Worm (Caenorhabditis elegans) whole organism, L4 larva: ENCODE data around the gene C17H12.10.

ENCODE experiments used
- D1046.2 ChIP-seq: fragments of 200-800 bp; sonication (Bioruptor generic); IDR thresholded peaks from 2 replicates; pipeline ENCODE4 v1.3.6; 2022; ENCODE audit warnings: missing genetic modification characterization, missing compliant biosample characterization
- F10B5.3 ChIP-seq: sonication (generic microtip); optimal IDR thresholded peaks from 2 replicates; lab custom pipeline; 2016; ENCODE audit warnings: mild to moderate bottlenecking, missing genetic modification characterization, missing compliant biosample characterization
- Y105C5A.15 ChIP-seq: fragments of 200-800 bp; sonication (Bioruptor generic); IDR thresholded peaks from 2 replicates; pipeline ENCODE4 v1.3.6; 2022; ENCODE audit warnings: missing genetic modification characterization, missing compliant biosample characterization
- ZK337.2 ChIP-seq: fragments of 200-800 bp; sonication (Bioruptor generic); IDR thresholded peaks from 2 replicates; pipeline ENCODE4 v1.3.6; 2022; ENCODE audit warnings: missing genetic modification reagents, missing genetic modification characterization, missing compliant biosample characterization
- aha-1 ChIP-seq: fragments of 150-350 bp; peaks from one replicate; lab custom pipeline; 2014; ENCODE audit warnings: missing biosample characterization, missing genetic modification characterization
- ama-1 ChIP-seq: fragments of 150-350 bp; optimal IDR thresholded peaks from 2 replicates; lab custom pipeline; 2014; ENCODE audit warnings: inconsistent platforms, mixed read lengths
- ceh-28 ChIP-seq: fragments of 150-350 bp; optimal IDR thresholded peaks from 2 replicates; lab custom pipeline; 2014; ENCODE audit warnings: missing biosample characterization, missing genetic modification reagents, missing genetic modification characterization
- ceh-62 ChIP-seq: sonication (generic microtip); optimal IDR thresholded peaks from 2 replicates; lab custom pipeline; 2017; ENCODE audit warnings: missing biosample characterization, missing genetic modification characterization
- ctbp-1 ChIP-seq: fragments of 200-800 bp; sonication (Bioruptor generic); IDR thresholded peaks from 2 replicates; pipeline ENCODE4 v1.3.6; 2022; ENCODE audit warnings: missing genetic modification reagents, missing genetic modification characterization, missing compliant biosample characterization
- daf-16 ChIP-seq, 3 experiments: sonication (generic microtip); optimal IDR thresholded peaks; 2 replicates each; lab custom pipeline; 2016 to 2017; ENCODE audit warnings: missing genetic modification characterization in 3 of 3, missing genetic modification reagents in 3 of 3, mild to moderate bottlenecking in 2 of 3, missing compliant biosample characterization in 2 of 3, missing biosample characterization in 1 of 3, moderate library complexity in 1 of 3
- dmd-9 ChIP-seq: fragments of 200-800 bp; sonication (Bioruptor generic); IDR thresholded peaks from 2 replicates; pipeline ENCODE4 v1.3.6; 2022; ENCODE audit warnings: missing genetic modification reagents, missing genetic modification characterization, missing compliant biosample characterization
- duxl-1 ChIP-seq: sonication (generic microtip); optimal IDR thresholded peaks from 2 replicates; lab custom pipeline; 2016; ENCODE audit warnings: mild to moderate bottlenecking, missing genetic modification characterization, moderate library complexity, missing compliant biosample characterization; ENCODE audit not compliant: poor library complexity
- fos-1 ChIP-seq: fragments of 150-350 bp; optimal IDR thresholded peaks from 2 replicates; lab custom pipeline; 2014; ENCODE audit warnings: missing biosample characterization, missing genetic modification characterization
- gei-8 ChIP-seq: fragments of 200-800 bp; sonication (Bioruptor generic); optimal IDR thresholded peaks from 2 replicates; lab custom pipeline; 2018; ENCODE audit warnings: mild to moderate bottlenecking, missing genetic modification characterization, missing compliant biosample characterization
- hlh-30 ChIP-seq: sonication (generic microtip); optimal IDR thresholded peaks from 2 replicates; lab custom pipeline; 2017; ENCODE audit warnings: antibody characterized with exemption, mild to moderate bottlenecking, missing genetic modification characterization, missing compliant biosample characterization; ENCODE audit not compliant: insufficient read depth
- jun-1 ChIP-seq: fragments of 150-350 bp; optimal IDR thresholded peaks from 2 replicates; lab custom pipeline; 2014; ENCODE audit warnings: missing biosample characterization, missing genetic modification reagents, missing genetic modification characterization
- lin-1 ChIP-seq: fragments of 200-800 bp; sonication (Bioruptor generic); IDR thresholded peaks from 2 replicates; pipeline ENCODE4 v1.3.6; 2022; ENCODE audit warnings: missing genetic modification reagents, missing genetic modification characterization, missing compliant biosample characterization
- lin-13 ChIP-seq: fragments of 150-350 bp; optimal IDR thresholded peaks from 2 replicates; lab custom pipeline; 2014; ENCODE audit warnings: missing biosample characterization, missing genetic modification reagents, missing genetic modification characterization
- lin-15B ChIP-seq: fragments of 150-350 bp; sonication (generic microtip); optimal IDR thresholded peaks from 3 replicates; lab custom pipeline; 2014; ENCODE audit warnings: missing biosample characterization, missing genetic modification characterization
- lin-38 ChIP-seq: fragments of 200-800 bp; sonication (Bioruptor generic); IDR thresholded peaks from 2 replicates; pipeline ENCODE4 v1.3.6; 2022; ENCODE audit warnings: missing genetic modification reagents, missing genetic modification characterization, missing compliant biosample characterization
- lsy-2 ChIP-seq, 2 experiments: fragments of 150-350 bp in 1 of 2; sonication (generic microtip) in 1 of 2; optimal IDR thresholded peaks; 2 replicates each; lab custom pipeline; 2014 to 2017; ENCODE audit warnings: missing biosample characterization in 2 of 2, missing genetic modification characterization in 2 of 2
- madf-9 ChIP-seq: fragments of 200-800 bp; sonication (Bioruptor generic); conservative IDR thresholded peaks from 2 replicates; pipeline ENCODE4 v1.3.6; 2022; ENCODE audit warnings: missing genetic modification reagents, missing genetic modification characterization, missing compliant biosample characterization
- mdl-1 ChIP-seq, 2 experiments: fragments of 150-350 bp in 1 of 2; sonication (generic microtip) in 1 of 2; optimal IDR thresholded peaks; 2 replicates each; lab custom pipeline; 2014 to 2017; ENCODE audit warnings: missing biosample characterization in 2 of 2, missing genetic modification characterization in 2 of 2
- mdt-29 ChIP-seq: fragments of 200-800 bp; sonication (Bioruptor generic); IDR thresholded peaks from 2 replicates; pipeline ENCODE4 v1.3.6; 2022; ENCODE audit warnings: missing genetic modification reagents, missing genetic modification characterization, missing compliant biosample characterization
- mxl-3 ChIP-seq: fragments of 200-800 bp; sonication (Bioruptor generic); optimal IDR thresholded peaks from 2 replicates; lab custom pipeline; 2018; ENCODE audit warnings: mild to moderate bottlenecking, missing genetic modification characterization, missing compliant biosample characterization
- nhr-28 ChIP-seq: fragments of 150-350 bp; optimal IDR thresholded peaks from 2 replicates; lab custom pipeline; 2014; ENCODE audit warnings: missing biosample characterization, missing genetic modification characterization
- nhr-48 ChIP-seq: sonication (generic microtip); optimal IDR thresholded peaks from 2 replicates; lab custom pipeline; 2016; ENCODE audit warnings: mild to moderate bottlenecking, missing genetic modification characterization, missing compliant biosample characterization
- nhr-76 ChIP-seq: fragments of 150-350 bp; optimal IDR thresholded peaks from 2 replicates; lab custom pipeline; 2014; ENCODE audit warnings: missing biosample characterization, missing genetic modification characterization
- nhr-77 ChIP-seq: fragments of 150-350 bp; optimal IDR thresholded peaks from 2 replicates; lab custom pipeline; 2014; ENCODE audit warnings: missing biosample characterization, missing genetic modification characterization
- pha-4 ChIP-seq, 2 experiments: fragments of 150-350 bp in 1 of 2; fragments of 200-800 bp in 1 of 2; sonication (Bioruptor generic) in 1 of 2; IDR thresholded peaks in 1 of 2; optimal IDR thresholded peaks in 1 of 2; 2 replicates each; pipeline versions ENCODE4 v1.3.6 to Lab custom; 2014 to 2022; ENCODE audit warnings: missing genetic modification characterization in 2 of 2, missing genetic modification reagents in 2 of 2, missing biosample characterization in 1 of 2, missing compliant biosample characterization in 1 of 2
- php-3 ChIP-seq: fragments of 200-800 bp; sonication (Bioruptor generic); IDR thresholded peaks from 2 replicates; pipeline ENCODE4 v1.3.6; 2022; ENCODE audit warnings: missing genetic modification reagents, missing genetic modification characterization, missing compliant biosample characterization
- pqm-1 ChIP-seq: sonication (generic microtip); optimal IDR thresholded peaks from 2 replicates; lab custom pipeline; 2017; ENCODE audit warnings: missing biosample characterization, missing genetic modification characterization
- snpc-4 ChIP-seq: fragments of 150-350 bp; optimal IDR thresholded peaks from 2 replicates; lab custom pipeline; 2014; ENCODE audit warnings: missing biosample characterization, missing genetic modification characterization
- tra-1 ChIP-seq: fragments of 200-800 bp; sonication (Bioruptor generic); IDR thresholded peaks from 2 replicates; pipeline ENCODE4 v1.3.6; 2022; ENCODE audit warnings: missing genetic modification reagents, missing genetic modification characterization, missing compliant biosample characterization
- unc-39 ChIP-seq: sonication (generic microtip); optimal IDR thresholded peaks from 2 replicates; lab custom pipeline; 2017; ENCODE audit warnings: missing biosample characterization, missing genetic modification characterization
- unc-62 ChIP-seq, 3 experiments: fragments of 150-350 bp in 1 of 3; sonication (generic microtip); optimal IDR thresholded peaks in 2 of 3; peaks in 1 of 3; 1 replicate in 1 of 3; 2 replicates in 2 of 3; lab custom pipeline; 2014 to 2017; ENCODE audit warnings: missing biosample characterization in 3 of 3, missing genetic modification characterization in 3 of 3, missing genetic modification reagents in 3 of 3, missing genotype in 1 of 3
- zfp-2 ChIP-seq: sonication (generic microtip); optimal IDR thresholded peaks from 2 replicates; lab custom pipeline; 2016; ENCODE audit warnings: mild to moderate bottlenecking, missing genetic modification characterization, missing compliant biosample characterization
- zfp-3 ChIP-seq: fragments of 200-800 bp; sonication (Bioruptor generic); conservative IDR thresholded peaks from 2 replicates; pipeline ENCODE4 v1.3.6; 2022; ENCODE audit warnings: missing genetic modification reagents, missing genetic modification characterization, missing compliant biosample characterization
- zip-11 ChIP-seq: fragments of 200-800 bp; sonication (Bioruptor generic); IDR thresholded peaks from 2 replicates; pipeline ENCODE4 v1.3.6; 2022; ENCODE audit warnings: missing genetic modification characterization, missing compliant biosample characterization
- zip-2 ChIP-seq: fragments of 150-350 bp; optimal IDR thresholded peaks from 2 replicates; lab custom pipeline; 2014; ENCODE audit warnings: missing biosample characterization, missing genetic modification characterization
- ztf-7 ChIP-seq: fragments of 150-350 bp; optimal IDR thresholded peaks from 2 replicates; lab custom pipeline; 2014; ENCODE audit warnings: missing biosample characterization, missing genetic modification characterization

C17H12.10 gene

ce11 chrIV:6803805-6804344 lies 2.7 kb upstream of the C17H12.10 start:
- TF ChIP-seq unc-39 (tag; lab: Kevin White, UChicago) (no peak), zip-2 (tag; lab: Kevin White, UChicago) (no peak), D1046.2 (GFP tag; lab: Robert Waterston, UW) (no peak), nhr-48 (tag; lab: Kevin White, UChicago) (no peak), php-3 (GFP tag; lab: Robert Waterston, UW) (no peak), zfp-3 (GFP tag; lab: Robert Waterston, UW) (no peak), lin-13 (GFP tag; lab: Kevin White, UChicago) (no peak), lin-1 (GFP tag; lab: Robert Waterston, UW) (no peak), ctbp-1 (GFP tag; lab: Robert Waterston, UW) (no peak), nhr-76 (tag; lab: Kevin White, UChicago) (no peak), ama-1 (no peak), lsy-2 (tag; optimal IDR thresholded peaks at IDR 0.05; lab: Kevin White, UChicago) (no peak), ztf-7 (tag; lab: Kevin White, UChicago) (no peak), nhr-28 (peak; percentile 3), nhr-77 (tag; lab: Kevin White, UChicago) (no peak), jun-1 (tag; lab: Kevin White, UChicago) (no peak), pqm-1 (tag; lab: Kevin White, UChicago) (no peak), ZK337.2 (GFP tag; lab: Robert Waterston, UW) (no peak), mxl-3 (no peak), duxl-1 (tag; lab: Kevin White, UChicago) (no peak), tra-1 (GFP tag; lab: Robert Waterston, UW) (no peak), daf-16 (GFP tag; optimal IDR thresholded peaks at IDR 0.05; lab: Kevin White, UChicago) (peak in 1 of 2 experiments; percentile 3), daf-16 (tag; optimal IDR thresholded peaks at IDR 0.05; lab: Kevin White, UChicago) (no peak), mdt-29 (GFP tag; lab: Robert Waterston, UW) (no peak), zfp-2 (tag; lab: Kevin White, UChicago) (no peak), fos-1 (tag; lab: Kevin White, UChicago) (peak; percentile 47), dmd-9 (no peak), madf-9 (GFP tag; lab: Robert Waterston, UW) (no peak), lin-38 (GFP tag; lab: Robert Waterston, UW) (no peak), pha-4 (GFP tag; IDR thresholded peaks at IDR 0.05; lab: Robert Waterston, UW) (no peak), pha-4 (tag; optimal IDR thresholded peaks at IDR 0.05; lab: Kevin White, UChicago) (no peak), zip-11 (GFP tag; lab: Robert Waterston, UW) (no peak), hlh-30 (tag; lab: Kevin White, UChicago) (peak; percentile 37), ceh-62 (no peak), gei-8 (GFP tag; lab: Kevin White, UChicago) (no peak)

ce11 chrIV:6804815-6805214 lies 1.8 kb upstream of the C17H12.10 start, which contains the start of gene C17H12.37:
Gene C17H12.37, plus strand, starts transcription at chrIV:6805115.
- TF ChIP-seq mdl-1 (tag; optimal IDR thresholded peaks at IDR 0.05; lab: Kevin White, UChicago) (no peak), fos-1 (tag; lab: Kevin White, UChicago) (no peak), Y105C5A.15 (GFP tag; lab: Robert Waterston, UW) (no peak), unc-62 (GFP tag; optimal IDR thresholded peaks at IDR 0.05 in 1 of 2; lab: Kevin White, UChicago) (peak in 1 of 2 experiments; percentile 39), unc-62 (tag; optimal IDR thresholded peaks at IDR 0.05; lab: Kevin White, UChicago) (no peak), aha-1 (tag; lab: Kevin White, UChicago) (peak; percentile 14), lin-15B (tag; lab: Kevin White, UChicago) (no peak), snpc-4 (tag; lab: Kevin White, UChicago) (no peak), zfp-2 (tag; lab: Kevin White, UChicago) (no peak), ceh-28 (tag; lab: Kevin White, UChicago) (no peak), F10B5.3 (tag; lab: Kevin White, UChicago) (no peak)
